Worm (Caenorhabditis elegans): ENCODE results near the gene Y45G5AM.6.
A peak's percentile ranks its signal among the peaks of the same experiment; 100 is the strongest.

- TF ChIP-seq W03F9.2 (tag; optimal IDR thresholded peaks at IDR 0.05) (no peak), him-1 (tag; optimal IDR thresholded peaks at IDR 0.05) (peak; percentile 43)
Observed at ce11 chrV:4194587-4195211, 42.6 kb upstream of the Y45G5AM.6 start, which contains the start of gene Y45G5AM.9.

Measured in whole organism, L4/young adult.